Fruit fly (Drosophila melanogaster) whole organism, embryonic: ENCODE data around the gene CG33267.

Experiments
- Bdp1 ChIP-seq: fragments of 200-800 bp; sonication (Bioruptor generic); optimal IDR thresholded peaks from 3 replicates; lab custom pipeline; 2016; ENCODE audit warnings: missing biosample characterization, missing genetic modification characterization
- CG10209 ChIP-seq: fragments of 200-800 bp; sonication (Bioruptor generic); optimal IDR thresholded peaks from 3 replicates; lab custom pipeline; 2017; ENCODE audit warnings: missing biosample characterization, mild to moderate bottlenecking, missing genetic modification characterization, missing genetic modification reagents
- CG1024 ChIP-seq: fragments of 200-800 bp; sonication (Bioruptor generic); IDR thresholded peaks from 2 replicates; pipeline ENCODE4 v1.3.6; 2022; ENCODE audit warnings: missing biosample characterization, missing genetic modification characterization
- CG10267 ChIP-seq: fragments of 200-800 bp; sonication (Bioruptor generic); optimal IDR thresholded peaks from 2 replicates; lab custom pipeline; 2018; ENCODE audit warnings: missing biosample characterization, mild to moderate bottlenecking, missing genetic modification characterization, moderate library complexity
- CG10431 ChIP-seq: fragments of 200-800 bp; sonication (Bioruptor generic); optimal IDR thresholded peaks from 3 replicates; lab custom pipeline; 2018; ENCODE audit warnings: missing biosample characterization, mild to moderate bottlenecking, missing genetic modification characterization
- CG10654 ChIP-seq: fragments of 200-800 bp; sonication (Bioruptor generic); optimal IDR thresholded peaks from 2 replicates; lab custom pipeline; 2016; ENCODE audit warnings: missing biosample characterization, missing genetic modification characterization
- CG11696 ChIP-seq: fragments of 200-800 bp; sonication (Bioruptor generic); IDR thresholded peaks from 2 replicates; pipeline ENCODE4 v1.3.6; 2022; ENCODE audit warnings: missing biosample characterization, missing genetic modification characterization
- CG12219 ChIP-seq: fragments of 200-800 bp; sonication (Bioruptor generic); optimal IDR thresholded peaks from 3 replicates; lab custom pipeline; 2018; ENCODE audit warnings: missing biosample characterization, mild to moderate bottlenecking, missing genetic modification characterization
- CG12942 ChIP-seq: fragments of 200-800 bp; sonication (Bioruptor generic); optimal IDR thresholded peaks from 3 replicates; lab custom pipeline; 2016; ENCODE audit warnings: missing biosample characterization, missing genetic modification characterization
- CG13123 ChIP-seq: fragments of 200-800 bp; sonication (Bioruptor generic); optimal IDR thresholded peaks from 2 replicates; lab custom pipeline; 2016; ENCODE audit warnings: missing biosample characterization, missing genetic modification characterization
- CG13894 ChIP-seq: fragments of 200-800 bp; sonication (Bioruptor generic); optimal IDR thresholded peaks from 3 replicates; lab custom pipeline; 2018; ENCODE audit warnings: missing biosample characterization, mild to moderate bottlenecking, missing genetic modification characterization, moderate library complexity
- CG15011 ChIP-seq: fragments of 200-800 bp; sonication (Bioruptor generic); optimal IDR thresholded peaks from 3 replicates; lab custom pipeline; 2018; ENCODE audit warnings: missing biosample characterization, mild to moderate bottlenecking, missing genetic modification characterization
- CG1647 ChIP-seq: fragments of 200-800 bp; sonication (Bioruptor generic); optimal IDR thresholded peaks from 3 replicates; lab custom pipeline; 2016; ENCODE audit warnings: missing biosample characterization, missing genetic modification characterization
- CG17385 ChIP-seq: fragments of 200-800 bp; sonication (Bioruptor generic); optimal IDR thresholded peaks from 3 replicates; lab custom pipeline; 2018; ENCODE audit warnings: missing biosample characterization, mild to moderate bottlenecking, missing genetic modification characterization
- CG2116 ChIP-seq: fragments of 200-800 bp; sonication (Bioruptor generic); optimal IDR thresholded peaks from 3 replicates; lab custom pipeline; 2018; ENCODE audit warnings: missing biosample characterization, mild to moderate bottlenecking, missing genetic modification characterization
- CG3065 ChIP-seq: fragments of 200-800 bp; sonication (Bioruptor generic); optimal IDR thresholded peaks from 2 replicates; lab custom pipeline; 2016; ENCODE audit warnings: missing biosample characterization, missing genetic modification characterization
- CG32772 ChIP-seq: fragments of 200-800 bp; sonication (Bioruptor generic); IDR thresholded peaks from 2 replicates; pipeline ENCODE4 v1.3.6; 2022; ENCODE audit warnings: missing biosample characterization, missing genetic modification characterization
- CG3281 ChIP-seq: fragments of 200-800 bp; sonication (Bioruptor generic); optimal IDR thresholded peaks from 3 replicates; lab custom pipeline; 2017; ENCODE audit warnings: missing biosample characterization, mild to moderate bottlenecking, missing genetic modification characterization
- CG3995 ChIP-seq: fragments of 200-800 bp; sonication (Bioruptor generic); optimal IDR thresholded peaks from 3 replicates; lab custom pipeline; 2016; ENCODE audit warnings: missing biosample characterization, missing genetic modification characterization
- CG4328 ChIP-seq: fragments of 200-800 bp; sonication (Bioruptor generic); optimal IDR thresholded peaks from 3 replicates; lab custom pipeline; 2017; ENCODE audit warnings: missing biosample characterization, missing genetic modification reagents, missing genetic modification characterization
- CG6175 ChIP-seq: fragments of 200-800 bp; sonication (Bioruptor generic); IDR thresholded peaks from 3 replicates; pipeline ENCODE4 v1.3.6; 2022; ENCODE audit warnings: missing biosample characterization, missing genetic modification characterization
- CG6272 ChIP-seq: fragments of 200-800 bp; sonication (Bioruptor generic); IDR thresholded peaks from 2 replicates; pipeline ENCODE4 v1.3.6; 2022; ENCODE audit warnings: missing biosample characterization, missing genetic modification characterization
- CG6683 ChIP-seq: fragments of 200-800 bp; sonication (Bioruptor generic); optimal IDR thresholded peaks from 2 replicates; lab custom pipeline; 2017; ENCODE audit warnings: missing biosample characterization, mild to moderate bottlenecking, missing genetic modification characterization, missing genetic modification reagents
- CG7271 ChIP-seq: fragments of 200-800 bp; sonication (Bioruptor generic); optimal IDR thresholded peaks from 2 replicates; lab custom pipeline; 2018; ENCODE audit warnings: missing biosample characterization, mild to moderate bottlenecking, missing genetic modification characterization, moderate library complexity
- CG7357 ChIP-seq: fragments of 200-800 bp; sonication (Bioruptor generic); IDR thresholded peaks from 3 replicates; pipeline ENCODE4 v1.3.6; 2022; ENCODE audit warnings: missing biosample characterization, missing genetic modification characterization
- Deaf1 ChIP-seq: fragments of 200-800 bp; optimal IDR thresholded peaks from 3 replicates; lab custom pipeline; 2019; ENCODE audit warnings: missing biosample characterization, mild to moderate bottlenecking, missing genetic modification characterization, moderate library complexity
- Doc2 ChIP-seq: fragments of 200-800 bp; sonication (Bioruptor generic); IDR thresholded peaks from 2 replicates; pipeline ENCODE4 v1.3.6; 2022; ENCODE audit warnings: missing biosample characterization, missing genetic modification characterization
- E2f2 ChIP-seq: fragments of 200-800 bp; sonication (Bioruptor generic); IDR thresholded peaks from 2 replicates; pipeline ENCODE4 v1.3.6; 2022; ENCODE audit warnings: missing biosample characterization, missing genetic modification characterization
- HLH4C ChIP-seq: fragments of 200-800 bp; sonication (Bioruptor generic); IDR thresholded peaks from 3 replicates; pipeline ENCODE4 v1.3.6; 2022; ENCODE audit warnings: missing biosample characterization, missing genetic modification characterization; ENCODE audit not compliant: partially characterized antibody
- Hey ChIP-seq: fragments of 200-800 bp; sonication (Bioruptor generic); optimal IDR thresholded peaks from 3 replicates; lab custom pipeline; 2018; ENCODE audit warnings: missing biosample characterization, mild to moderate bottlenecking, missing genetic modification characterization
- HmgD ChIP-seq: fragments of 200-800 bp; sonication (Bioruptor generic); optimal IDR thresholded peaks from 3 replicates; lab custom pipeline; 2016; ENCODE audit warnings: missing biosample characterization, missing genetic modification characterization
- Hr39 ChIP-seq: fragments of >200 bp; optimal IDR thresholded peaks from 2 replicates; lab custom pipeline; 2017
- Kr ChIP-seq: fragments of 200-800 bp; sonication (Bioruptor generic); optimal IDR thresholded peaks from 2 replicates; lab custom pipeline; 2017; ENCODE audit warnings: missing biosample characterization, mild to moderate bottlenecking, missing genetic modification characterization
- Lim3 ChIP-seq: fragments of 200-800 bp; sonication (Bioruptor generic); IDR thresholded peaks from 2 replicates; pipeline ENCODE4 v1.3.6; 2022; ENCODE audit warnings: missing biosample characterization, missing genetic modification characterization
- Lpt ChIP-seq: fragments of >200 bp; optimal IDR thresholded peaks from 2 replicates; lab custom pipeline; 2018; ENCODE audit warnings: missing biosample characterization, missing genetic modification characterization
- Med ChIP-seq: fragments of 200-800 bp; sonication (Bioruptor generic); peaks from one replicate; lab custom pipeline; 2016; ENCODE audit warnings: missing biosample characterization, missing genetic modification characterization, mild to moderate bottlenecking, inconsistent platforms, moderate library complexity
- NC2β ChIP-seq: fragments of 200-800 bp; sonication (Bioruptor generic); optimal IDR thresholded peaks from 2 replicates; lab custom pipeline; 2016; ENCODE audit warnings: missing biosample characterization, missing genetic modification characterization
- Nf-YB ChIP-seq: fragments of 200-800 bp; sonication (Bioruptor generic); optimal IDR thresholded peaks from 3 replicates; lab custom pipeline; 2019; ENCODE audit warnings: missing biosample characterization, mild to moderate bottlenecking, missing genetic modification characterization, moderate library complexity
- Poxn ChIP-seq: fragments of 200-800 bp; sonication (Bioruptor generic); IDR thresholded peaks from 2 replicates; pipeline ENCODE4 v1.3.6; 2022; ENCODE audit warnings: missing biosample characterization, missing genetic modification characterization
- al ChIP-seq: fragments of 200-800 bp; sonication (Bioruptor generic); IDR thresholded peaks from 2 replicates; pipeline ENCODE4 v1.3.6; 2022; ENCODE audit warnings: missing biosample characterization, missing genetic modification characterization
- dimm ChIP-seq: fragments of 200-800 bp; sonication (Bioruptor generic); IDR thresholded peaks from 2 replicates; pipeline ENCODE4 v1.3.6; 2022; ENCODE audit warnings: missing biosample characterization, missing genetic modification characterization
- gsb ChIP-seq: fragments of 200-800 bp; sonication (Bioruptor generic); IDR thresholded peaks from 2 replicates; pipeline ENCODE4 v1.3.6; 2022; ENCODE audit warnings: missing biosample characterization, missing genetic modification characterization
- hb ChIP-seq: fragments of 200-800 bp; sonication (Bioruptor generic); IDR thresholded peaks from 3 replicates; pipeline ENCODE4 v1.3.6; 2022; ENCODE audit warnings: missing biosample characterization, missing genetic modification characterization; ENCODE audit not compliant: partially characterized antibody
- inv ChIP-seq: fragments of 200-800 bp; sonication (Bioruptor generic); IDR thresholded peaks from 2 replicates; pipeline ENCODE4 v1.3.6; 2022; ENCODE audit warnings: missing biosample characterization, missing genetic modification characterization; ENCODE audit not compliant: partially characterized antibody
- mirr ChIP-seq: fragments of 200-800 bp; sonication (Bioruptor generic); optimal IDR thresholded peaks from 3 replicates; lab custom pipeline; 2018; ENCODE audit warnings: missing biosample characterization, mild to moderate bottlenecking, missing genetic modification characterization
- pnt ChIP-seq: fragments of 200-800 bp; sonication (Bioruptor generic); optimal IDR thresholded peaks from 3 replicates; lab custom pipeline; 2016; ENCODE audit warnings: missing biosample characterization, missing genetic modification characterization
- prd ChIP-seq, 3 experiments: fragments of >200 bp in 2 of 3; fragments of 200-800 bp in 1 of 3; sonication (Bioruptor generic) in 1 of 3; optimal IDR thresholded peaks in 2 of 3; IDR thresholded peaks in 1 of 3; 2 replicates in 2 of 3; 3 replicates in 1 of 3; pipeline versions ENCODE4 v1.3.6 to Lab custom; 2017 to 2022; ENCODE audit warnings: missing biosample characterization in 1 of 3, missing genetic modification characterization in 1 of 3
- ranshi ChIP-seq: fragments of 200-800 bp; sonication (Bioruptor generic); IDR thresholded peaks from 2 replicates; pipeline ENCODE4 v1.3.6; 2022; ENCODE audit warnings: missing biosample characterization, missing genetic modification characterization
- shn ChIP-seq: fragments of 200-800 bp; sonication (Bioruptor generic); optimal IDR thresholded peaks from 3 replicates; lab custom pipeline; 2016; ENCODE audit warnings: missing biosample characterization, missing genetic modification characterization
- slou ChIP-seq: fragments of 200-800 bp; sonication (Bioruptor generic); optimal IDR thresholded peaks from 3 replicates; lab custom pipeline; 2016; ENCODE audit warnings: missing biosample characterization, missing genetic modification characterization
- tio ChIP-seq: fragments of 200-800 bp; sonication (Bioruptor generic); optimal IDR thresholded peaks from 2 replicates; lab custom pipeline; 2017; ENCODE audit warnings: missing biosample characterization, missing genetic modification characterization, inconsistent platforms
- wor ChIP-seq: fragments of 200-800 bp; sonication (Bioruptor generic); IDR thresholded peaks from 2 replicates; pipeline ENCODE4 v1.3.6; 2022; ENCODE audit warnings: missing biosample characterization, missing genetic modification characterization

Gene CG33267

DNA sequence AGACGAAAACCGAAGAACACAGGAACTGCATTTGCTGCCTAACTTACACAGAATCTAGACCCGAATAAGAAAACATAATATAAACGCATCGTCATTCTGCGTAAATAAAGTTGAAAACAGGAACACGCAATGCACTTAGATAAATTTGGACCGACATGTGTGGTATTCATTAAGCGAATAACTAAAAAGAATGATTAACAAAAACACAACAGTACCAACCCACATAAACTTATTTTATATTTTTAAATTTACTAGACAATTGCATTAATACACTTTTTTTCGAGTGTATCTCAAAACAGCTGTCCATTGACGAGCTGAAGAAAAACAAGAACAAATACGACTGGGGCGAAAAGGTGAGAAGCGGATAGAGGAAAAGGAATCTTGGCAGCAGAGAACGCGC lies 9.9 kb upstream of the CG33267 start (continued):
- TF ChIP-seq Bdp1 (GFP tag; lab: Kevin White, UChicago) (peak; percentile 63), CG3281 (GFP tag; lab: Kevin White, UChicago) (peak; percentile 50), CG13894 (tag; lab: Kevin White, UChicago) (no peak), CG1024 (GFP tag; lab: Robert Waterston, UW) (peak; percentile 74), ranshi (GFP tag; lab: Robert Waterston, UW) (peak; percentile 79), CG4328 (GFP tag; lab: Kevin White, UChicago) (no peak), Lim3 (GFP tag; lab: Robert Waterston, UW) (no peak), CG3995 (GFP tag; lab: Kevin White, UChicago) (no peak), CG3065 (peak; percentile 73), wor (GFP tag; lab: Robert Waterston, UW) (no peak), Hey (tag; lab: Kevin White, UChicago) (no peak), Deaf1 (tag; lab: Kevin White, UChicago) (peak; percentile 53), CG10267 (tag; lab: Kevin White, UChicago) (peak; percentile 90), CG12942 (GFP tag; lab: Kevin White, UChicago) (peak; percentile 66), E2f2 (peak; percentile 40; the same call in 1 of the 2 replicates), CG17385 (GFP tag; lab: Kevin White, UChicago) (peak; percentile 76), CG7357 (GFP tag; lab: Robert Waterston, UW) (peak; percentile 67; the same call in 2 of the 3 replicates), tio (GFP tag; lab: Kevin White, UChicago) (peak; percentile 78), pnt (GFP tag; lab: Kevin White, UChicago) (peak; percentile 66), CG10431 (GFP tag; lab: Kevin White, UChicago) (peak; percentile 41), Lpt (no peak), inv (GFP tag; lab: Robert Waterston, UW) (no peak), Kr (GFP tag; lab: Kevin White, UChicago) (peak; percentile 58), al (GFP tag; lab: Robert Waterston, UW) (no peak), CG6272 (GFP tag; lab: Robert Waterston, UW) (peak; percentile 49), CG1647 (GFP tag; lab: Kevin White, UChicago) (peak; percentile 39), CG10209 (peak; percentile 82), CG10654 (GFP tag; lab: Kevin White, UChicago) (peak; percentile 74), CG15011 (GFP tag; lab: Kevin White, UChicago) (peak; percentile 9), prd (optimal IDR thresholded peaks at IDR 0.05; lab: Kevin White, UChicago) (no peak), prd (GFP tag; IDR thresholded peaks at IDR 0.05; lab: Robert Waterston, UW) (peak; percentile 92), NC2β (GFP tag; lab: Kevin White, UChicago) (peak; percentile 88), HLH4C (no peak), shn (GFP tag; lab: Kevin White, UChicago) (peak; percentile 54), CG7271 (peak; percentile 73), CG13123 (GFP tag; lab: Kevin White, UChicago) (peak; percentile 48), hb (no peak), Poxn (GFP tag; lab: Robert Waterston, UW) (no peak), mirr (no peak), dimm (GFP tag; lab: Robert Waterston, UW) (no peak), CG11696 (peak; percentile 67), CG6683 (GFP tag; lab: Kevin White, UChicago) (peak; percentile 32), CG32772 (GFP tag; lab: Robert Waterston, UW) (peak; percentile 73), Hr39 (no peak), CG12219 (peak; percentile 71), Med (GFP tag; lab: Kevin White, UChicago) (peak; percentile 91), Doc2 (no peak), HmgD (no peak), CG6175 (GFP tag; lab: Robert Waterston, UW) (no peak), slou (GFP tag; lab: Kevin White, UChicago) (peak; percentile 27), Nf-YB (GFP tag; lab: Kevin White, UChicago) (peak; percentile 77), gsb (GFP tag; lab: Robert Waterston, UW) (no peak), CG2116 (GFP tag; lab: Kevin White, UChicago) (peak; percentile 55)
